Worm (Caenorhabditis elegans) whole organism, midembryonic: Measurements from ENCODE around the gene Y44A6D.6.

Experiments
- T22C8.4 ChIP-seq: fragments of 200-800 bp; sonication (Bioruptor generic); IDR thresholded peaks from 2 replicates; pipeline ENCODE4 v1.3.6; 2022; ENCODE audit warnings: missing genetic modification characterization, missing compliant biosample characterization
- cog-1 ChIP-seq: sonication (generic microtip); optimal IDR thresholded peaks from 2 replicates; lab custom pipeline; 2016; ENCODE audit warnings: missing genetic modification characterization, missing compliant biosample characterization
- flt-1 ChIP-seq: fragments of 200-800 bp; sonication (Bioruptor generic); IDR thresholded peaks from 2 replicates; pipeline ENCODE4 v1.3.6; 2022; ENCODE audit warnings: missing genetic modification characterization, missing compliant biosample characterization
- klf-2 ChIP-seq: fragments of 200-800 bp; sonication (Bioruptor generic); conservative IDR thresholded peaks from 2 replicates; pipeline ENCODE4 v1.3.6; 2022; ENCODE audit warnings: missing genetic modification reagents, missing genetic modification characterization, missing compliant biosample characterization
- med-1 ChIP-seq: sonication (generic microtip); optimal IDR thresholded peaks from 2 replicates; lab custom pipeline; 2017; ENCODE audit warnings: missing genetic modification characterization, mild to moderate bottlenecking, missing compliant biosample characterization, antibody characterized with exemption, missing genetic modification reagents; ENCODE audit not compliant: insufficient read depth
- ref-1 ChIP-seq: fragments of 200-800 bp; sonication (Bioruptor generic); conservative IDR thresholded peaks from 2 replicates; pipeline ENCODE4 v1.3.6; 2022; ENCODE audit warnings: missing genetic modification reagents, missing genetic modification characterization, missing compliant biosample characterization
- tab-1 ChIP-seq: fragments of 200-800 bp; sonication (Bioruptor generic); IDR thresholded peaks from 2 replicates; pipeline ENCODE4 v1.3.6; 2022; ENCODE audit warnings: missing genetic modification characterization, missing compliant biosample characterization
- ztf-23 ChIP-seq: fragments of 200-800 bp; sonication (Bioruptor generic); IDR thresholded peaks from 2 replicates; pipeline ENCODE4 v1.3.6; 2022; ENCODE audit warnings: missing genetic modification reagents, missing genetic modification characterization, missing compliant biosample characterization
- ztf-29 ChIP-seq: fragments of 200-800 bp; sonication (Bioruptor generic); IDR thresholded peaks from 2 replicates; pipeline ENCODE4 v1.3.6; 2022; ENCODE audit warnings: missing genetic modification reagents, missing genetic modification characterization, missing compliant biosample characterization

The Y44A6D.6 gene

ce11 chrV:20790011-20790410 is 17.1 kb upstream of the Y44A6D.6 start, which contains the start of gene Y44A6D.1:
Gene Y44A6D.1, minus strand, starts transcription at chrV:20790033.
- TF ChIP-seq ref-1 (GFP tag; lab: Robert Waterston, UW) (no peak), cog-1 (tag; lab: Kevin White, UChicago) (no peak), med-1 (GFP tag; lab: Kevin White, UChicago) (no peak)

- no peak for TF ChIP-seq ref-1 (GFP tag; lab: Robert Waterston, UW)
These were observed 16.5 kb upstream of the Y44A6D.6 start for ce11 chrV:20790616-20791015.

ce11 chrV:20792371-20792890 is 14.7 kb upstream of the Y44A6D.6 start, which contains the start of gene Y44A6D.3:
Gene Y44A6D.3, minus strand, starts transcription at chrV:20792421.
- TF ChIP-seq med-1 (GFP tag; lab: Kevin White, UChicago) (no peak), klf-2 (GFP tag; lab: Robert Waterston, UW) (no peak), tab-1 (no peak), flt-1 (GFP tag; lab: Robert Waterston, UW) (no peak), ztf-29 (GFP tag; lab: Robert Waterston, UW) (no peak), ref-1 (GFP tag; lab: Robert Waterston, UW) (no peak), cog-1 (tag; lab: Kevin White, UChicago) (no peak), T22C8.4 (GFP tag; lab: Robert Waterston, UW) (no peak), ztf-23 (no peak)

- TF ChIP-seq ref-1 (GFP tag; lab: Robert Waterston, UW) (no peak), ztf-23 (no peak), flt-1 (GFP tag; lab: Robert Waterston, UW) (no peak), ztf-29 (GFP tag; lab: Robert Waterston, UW) (no peak), T22C8.4 (GFP tag; lab: Robert Waterston, UW) (no peak), tab-1 (no peak), med-1 (GFP tag; lab: Kevin White, UChicago) (no peak), cog-1 (tag; lab: Kevin White, UChicago) (no peak), klf-2 (GFP tag; lab: Robert Waterston, UW) (no peak)
These were observed 13.4 kb upstream of the Y44A6D.6 start for ce11 chrV:20793761-20794160.

ce11 chrV:20797918-20798317 is 9.2 kb upstream of the Y44A6D.6 start, which contains the start of gene sdf-9:
Gene sdf-9, plus strand, starts transcription at chrV:20798218.
- no peak for TF ChIP-seq tab-1
- TF ChIP-seq ztf-23 = no peak
- TF ChIP-seq ztf-29 (GFP tag; lab: Robert Waterston, UW) = no peak
- TF ChIP-seq med-1 (GFP tag; lab: Kevin White, UChicago) = no peak
- no peak for TF ChIP-seq flt-1 (GFP tag; lab: Robert Waterston, UW)
- TF ChIP-seq ref-1 (GFP tag; lab: Robert Waterston, UW) = no peak
- TF ChIP-seq cog-1 (tag; lab: Kevin White, UChicago) = no peak
- no peak for TF ChIP-seq klf-2 (GFP tag; lab: Robert Waterston, UW)
- no peak for TF ChIP-seq T22C8.4 (GFP tag; lab: Robert Waterston, UW)

ce11 chrV:20802906-20803305 is 4.2 kb upstream of the Y44A6D.6 start, which contains the start of gene Y44A6D.5:
Gene Y44A6D.5, minus strand, starts transcription at chrV:20803006.
- no peak for TF ChIP-seq tab-1
- TF ChIP-seq klf-2 (GFP tag; lab: Robert Waterston, UW) = no peak
- TF ChIP-seq ztf-29 (GFP tag; lab: Robert Waterston, UW) = no peak
- no peak for TF ChIP-seq ref-1 (GFP tag; lab: Robert Waterston, UW)
- no peak for TF ChIP-seq med-1 (GFP tag; lab: Kevin White, UChicago)
- no peak for TF ChIP-seq cog-1 (tag; lab: Kevin White, UChicago)
- TF ChIP-seq flt-1 (GFP tag; lab: Robert Waterston, UW) = no peak
- TF ChIP-seq ztf-23 = no peak
- TF ChIP-seq T22C8.4 (GFP tag; lab: Robert Waterston, UW) = no peak

- TF ChIP-seq cog-1 (tag; lab: Kevin White, UChicago) (no peak), T22C8.4 (GFP tag; lab: Robert Waterston, UW) (no peak), flt-1 (GFP tag; lab: Robert Waterston, UW) (no peak), klf-2 (GFP tag; lab: Robert Waterston, UW) (no peak), tab-1 (no peak), ztf-23 (no peak), ref-1 (GFP tag; lab: Robert Waterston, UW) (no peak), ztf-29 (GFP tag; lab: Robert Waterston, UW) (no peak), med-1 (GFP tag; lab: Kevin White, UChicago) (no peak)
These were observed 6.5 kb downstream of the Y44A6D.6 start for ce11 chrV:20813646-20814045.

- no peak for TF ChIP-seq tab-1
- TF ChIP-seq ref-1 (GFP tag; lab: Robert Waterston, UW) = no peak
- TF ChIP-seq T22C8.4 (GFP tag; lab: Robert Waterston, UW) = no peak
- no peak for TF ChIP-seq med-1 (GFP tag; lab: Kevin White, UChicago)
- no peak for TF ChIP-seq klf-2 (GFP tag; lab: Robert Waterston, UW)
- no peak for TF ChIP-seq ztf-23
- no peak for TF ChIP-seq ztf-29 (GFP tag; lab: Robert Waterston, UW)
- no peak for TF ChIP-seq cog-1 (tag; lab: Kevin White, UChicago)
- no peak for TF ChIP-seq flt-1 (GFP tag; lab: Robert Waterston, UW)
These were observed 7.3 kb downstream of the Y44A6D.6 start, which contains the start of gene Y44A6D.7 for ce11 chrV:20814424-20814823. Gene Y44A6D.7, plus strand, starts transcription at chrV:20814724.

- TF ChIP-seq T22C8.4 (GFP tag; lab: Robert Waterston, UW) = no peak
- no peak for TF ChIP-seq flt-1 (GFP tag; lab: Robert Waterston, UW)
- TF ChIP-seq ztf-23 = no peak
- TF ChIP-seq klf-2 (GFP tag; lab: Robert Waterston, UW) = no peak
- TF ChIP-seq ref-1 (GFP tag; lab: Robert Waterston, UW) = no peak
- no peak for TF ChIP-seq cog-1 (tag; lab: Kevin White, UChicago)
- no peak for TF ChIP-seq tab-1
- no peak for TF ChIP-seq med-1 (GFP tag; lab: Kevin White, UChicago)
- no peak for TF ChIP-seq ztf-29 (GFP tag; lab: Robert Waterston, UW)
These were observed 8.7 kb downstream of the Y44A6D.6 start, which contains the start of gene sshk-1 for ce11 chrV:20815842-20816241. Gene sshk-1, plus strand, starts transcription at chrV:20816142.
